Fruit fly (Drosophila melanogaster) whole organism: ENCODE measurements around the gene SrpRbeta.

Experiments
- CG8478 ChIP-seq: fragments of >200 bp; optimal IDR thresholded peaks from 2 replicates; lab custom pipeline; 2018; ENCODE audit warnings: inconsistent platforms
- EcR ChIP-seq, 2 experiments: fragments of >200 bp; optimal IDR thresholded peaks; 2 replicates each; lab custom pipeline; 2017; ENCODE audit warnings: missing biosample characterization in 2 of 2, missing genetic modification characterization in 2 of 2, missing genetic modification reagents in 2 of 2
- psq ChIP-seq: fragments of >200 bp; optimal IDR thresholded peaks from 2 replicates; lab custom pipeline; 2017

DNA sequence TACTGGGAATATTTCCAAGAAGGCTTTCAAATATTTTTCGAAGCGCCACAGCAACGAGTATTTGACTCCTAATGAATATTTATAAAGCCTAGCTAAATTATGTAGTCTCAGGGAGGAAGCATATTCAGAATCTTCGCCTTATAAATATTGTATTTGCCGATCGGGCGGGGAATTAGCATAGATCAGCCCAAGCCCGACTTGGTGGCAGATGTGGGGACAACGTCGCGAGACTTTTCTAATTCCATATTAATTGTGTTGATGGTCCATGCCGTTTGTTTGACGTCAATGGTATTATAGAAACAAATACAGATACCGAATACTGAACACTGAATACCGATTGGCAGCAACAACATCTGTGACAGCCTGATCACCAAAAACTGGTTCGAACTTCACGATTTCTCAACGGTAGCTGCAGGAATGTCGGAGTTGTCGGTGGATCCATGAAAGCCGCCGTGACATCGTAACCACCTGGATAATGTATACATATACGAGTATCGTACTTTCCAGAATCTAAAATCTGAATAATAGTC, 16.3 kb downstream of the SrpRbeta start:
- TF ChIP-seq psq (no peak), CG8478 (lab: Kevin White, UChicago) (no peak), EcR (GFP tag; optimal IDR thresholded peaks at IDR 0.05; lab: Kevin White, UChicago) (no peak)
